Fruit fly (Drosophila melanogaster) whole organism, embryonic: ENCODE data around the gene arg.
A peak's percentile ranks its signal among the peaks of the same experiment; 100 is the strongest.

Source experiments
- Ada2b ChIP-seq: fragments of 200-800 bp; sonication (Bioruptor generic); IDR thresholded peaks from 2 replicates; pipeline ENCODE4 v1.3.6; 2022; ENCODE audit warnings: missing biosample characterization, missing genetic modification characterization
- Aef1 ChIP-seq: fragments of 200-800 bp; sonication (Bioruptor generic); IDR thresholded peaks from 3 replicates; pipeline ENCODE4 v1.3.6; 2022; ENCODE audit warnings: missing biosample characterization, missing genetic modification characterization
- CG10274 ChIP-seq: fragments of 200-800 bp; sonication (Bioruptor generic); optimal IDR thresholded peaks from 3 replicates; lab custom pipeline; 2017; ENCODE audit warnings: missing biosample characterization, mild to moderate bottlenecking, missing genetic modification characterization
- CG10543 ChIP-seq: fragments of 200-800 bp; sonication (Bioruptor generic); optimal IDR thresholded peaks from 3 replicates; lab custom pipeline; 2017; ENCODE audit warnings: missing biosample characterization, mild to moderate bottlenecking, missing genetic modification characterization, moderate library complexity
- CG12659 ChIP-seq: fragments of 200-800 bp; sonication (Bioruptor generic); optimal IDR thresholded peaks from 3 replicates; lab custom pipeline; 2017; ENCODE audit warnings: mild to moderate bottlenecking, missing biosample characterization, missing genetic modification reagents, missing genetic modification characterization
- CG13296 ChIP-seq: fragments of 200-800 bp; sonication (Bioruptor generic); optimal IDR thresholded peaks from 3 replicates; lab custom pipeline; 2018; ENCODE audit warnings: missing biosample characterization, mild to moderate bottlenecking, missing genetic modification characterization
- CG13775 ChIP-seq: fragments of 200-800 bp; sonication (Bioruptor generic); optimal IDR thresholded peaks from 3 replicates; lab custom pipeline; 2017; ENCODE audit warnings: missing biosample characterization, mild to moderate bottlenecking, missing genetic modification characterization
- CG14014 ChIP-seq: fragments of 200-800 bp; sonication (Bioruptor generic); IDR thresholded peaks from 2 replicates; pipeline ENCODE4 v1.3.6; 2022; ENCODE audit warnings: missing biosample characterization, missing genetic modification characterization
- CG1602 ChIP-seq: fragments of 200-800 bp; sonication (Bioruptor generic); optimal IDR thresholded peaks from 3 replicates; lab custom pipeline; 2016; ENCODE audit warnings: missing biosample characterization, missing genetic modification characterization
- CG16813 ChIP-seq: fragments of 200-800 bp; sonication (Bioruptor generic); IDR thresholded peaks from 3 replicates; pipeline ENCODE4 v1.3.6; 2022; ENCODE audit warnings: missing biosample characterization, missing genetic modification characterization; ENCODE audit not compliant: partially characterized antibody
- CG18262 ChIP-seq: fragments of 200-800 bp; optimal IDR thresholded peaks from 3 replicates; lab custom pipeline; 2019; ENCODE audit warnings: missing biosample characterization, mild to moderate bottlenecking, missing genetic modification characterization, moderate library complexity
- CG2889 ChIP-seq: fragments of 200-800 bp; sonication (Bioruptor generic); IDR thresholded peaks from 3 replicates; pipeline ENCODE4 v1.3.6; 2022; ENCODE audit warnings: missing biosample characterization, missing genetic modification characterization
- CG30020 ChIP-seq: fragments of 200-800 bp; optimal IDR thresholded peaks from 2 replicates; lab custom pipeline; 2019; ENCODE audit warnings: missing biosample characterization, mild to moderate bottlenecking, missing genetic modification characterization, moderate library complexity
- CG32772 ChIP-seq: fragments of 200-800 bp; sonication (Bioruptor generic); IDR thresholded peaks from 2 replicates; pipeline ENCODE4 v1.3.6; 2022; ENCODE audit warnings: missing biosample characterization, missing genetic modification characterization
- CG3838 ChIP-seq: fragments of 200-800 bp; sonication (Bioruptor generic); optimal IDR thresholded peaks from 3 replicates; lab custom pipeline; 2016; ENCODE audit warnings: missing biosample characterization, missing genetic modification characterization
- CG4617 ChIP-seq: fragments of 200-800 bp; sonication (Bioruptor generic); optimal IDR thresholded peaks from 3 replicates; lab custom pipeline; 2016; ENCODE audit warnings: missing biosample characterization, missing genetic modification characterization, borderline replicate concordance
- CG6689 ChIP-seq: fragments of 200-800 bp; sonication (Bioruptor generic); IDR thresholded peaks from 2 replicates; pipeline ENCODE4 v1.3.6; 2022; ENCODE audit warnings: missing biosample characterization, missing genetic modification characterization
- CG7839 ChIP-seq: fragments of 200-800 bp; sonication (Bioruptor generic); optimal IDR thresholded peaks from 3 replicates; lab custom pipeline; 2018; ENCODE audit warnings: missing biosample characterization, mild to moderate bottlenecking, missing genetic modification characterization, moderate library complexity
- Chrac-16 ChIP-seq: fragments of 200-800 bp; sonication (Bioruptor generic); optimal IDR thresholded peaks from 3 replicates; lab custom pipeline; 2016; ENCODE audit warnings: missing biosample characterization, missing genetic modification characterization
- Dip3 ChIP-seq: fragments of 200-800 bp; sonication (Bioruptor generic); optimal IDR thresholded peaks from 3 replicates; lab custom pipeline; 2016; ENCODE audit warnings: missing biosample characterization, missing genetic modification characterization
- Doc3 ChIP-seq: fragments of 200-800 bp; sonication (Bioruptor generic); IDR thresholded peaks from 3 replicates; pipeline ENCODE4 v1.3.6; 2022; ENCODE audit warnings: missing biosample characterization, missing genetic modification characterization; ENCODE audit not compliant: partially characterized antibody
- Dp ChIP-seq: fragments of 200-800 bp; sonication (Bioruptor generic); optimal IDR thresholded peaks from 2 replicates; lab custom pipeline; 2018; ENCODE audit warnings: missing biosample characterization, mild to moderate bottlenecking, missing genetic modification characterization, moderate library complexity
- Lpt ChIP-seq: fragments of >200 bp; optimal IDR thresholded peaks from 2 replicates; lab custom pipeline; 2018; ENCODE audit warnings: missing biosample characterization, missing genetic modification characterization
- Med ChIP-seq: fragments of 200-800 bp; sonication (Bioruptor generic); peaks from one replicate; lab custom pipeline; 2016; ENCODE audit warnings: missing biosample characterization, missing genetic modification characterization, mild to moderate bottlenecking, inconsistent platforms, moderate library complexity
- Mrtf ChIP-seq: fragments of 200-800 bp; sonication (Bioruptor generic); IDR thresholded peaks from 3 replicates; pipeline ENCODE4 v1.3.6; 2022; ENCODE audit warnings: missing biosample characterization, missing genetic modification characterization
- Opbp ChIP-seq: fragments of 200-800 bp; sonication (Bioruptor generic); IDR thresholded peaks from 3 replicates; pipeline ENCODE4 v1.3.6; 2022; ENCODE audit warnings: missing biosample characterization, missing genetic modification characterization; ENCODE audit not compliant: partially characterized antibody
- Sry-δ ChIP-seq: fragments of 200-800 bp; sonication (Bioruptor generic); optimal IDR thresholded peaks from 2 replicates; lab custom pipeline; 2016; ENCODE audit warnings: missing biosample characterization, missing genetic modification characterization
- Xrp1 ChIP-seq: fragments of 200-800 bp; sonication (Bioruptor generic); IDR thresholded peaks from 2 replicates; pipeline ENCODE4 v1.3.6; 2022; ENCODE audit warnings: missing biosample characterization, missing genetic modification characterization
- amos ChIP-seq: fragments of 200-800 bp; sonication (Bioruptor generic); IDR thresholded peaks from 2 replicates; pipeline ENCODE4 v1.3.6; 2022; ENCODE audit warnings: missing biosample characterization, missing genetic modification characterization; ENCODE audit not compliant: partially characterized antibody
- caup ChIP-seq: fragments of 200-800 bp; sonication (Bioruptor generic); optimal IDR thresholded peaks from 3 replicates; lab custom pipeline; 2017; ENCODE audit warnings: missing biosample characterization, mild to moderate bottlenecking, missing genetic modification characterization, moderate library complexity; ENCODE audit not compliant: severe bottlenecking
- crc ChIP-seq: fragments of 200-800 bp; sonication (Bioruptor generic); optimal IDR thresholded peaks from 2 replicates; lab custom pipeline; 2016; ENCODE audit warnings: missing biosample characterization, missing genetic modification characterization
- dpn ChIP-seq, 2 experiments: fragments of 200-800 bp; sonication (Bioruptor generic); optimal IDR thresholded peaks; 3 replicates each; lab custom pipeline; 2016; ENCODE audit warnings: missing biosample characterization in 2 of 2, missing genetic modification characterization in 2 of 2
- emc ChIP-seq: fragments of 200-800 bp; sonication (Bioruptor generic); optimal IDR thresholded peaks from 2 replicates; lab custom pipeline; 2016; ENCODE audit warnings: missing biosample characterization, missing genetic modification characterization
- esg ChIP-seq: fragments of 200-800 bp; sonication (Bioruptor generic); conservative IDR thresholded peaks from 2 replicates; pipeline ENCODE4 v1.3.6; 2022; ENCODE audit warnings: missing biosample characterization, missing genetic modification characterization
- hb ChIP-seq: fragments of 200-800 bp; sonication (Bioruptor generic); IDR thresholded peaks from 3 replicates; pipeline ENCODE4 v1.3.6; 2022; ENCODE audit warnings: missing biosample characterization, missing genetic modification characterization; ENCODE audit not compliant: partially characterized antibody
- hkb ChIP-seq, 2 experiments: fragments of 200-800 bp in 1 of 2; fragments of >200 bp in 1 of 2; sonication (Bioruptor generic) in 1 of 2; IDR thresholded peaks in 1 of 2; optimal IDR thresholded peaks in 1 of 2; 2 replicates each; pipeline versions ENCODE4 v1.3.6 to Lab custom; 2017 to 2022; ENCODE audit warnings: missing biosample characterization in 1 of 2, missing genetic modification characterization in 1 of 2
- lilli ChIP-seq: fragments of 200-800 bp; sonication (Bioruptor generic); optimal IDR thresholded peaks from 3 replicates; lab custom pipeline; 2016; ENCODE audit warnings: missing biosample characterization, missing genetic modification characterization
- nmo ChIP-seq: fragments of 200-800 bp; sonication (Bioruptor generic); optimal IDR thresholded peaks from 2 replicates; lab custom pipeline; 2018; ENCODE audit warnings: missing biosample characterization, mild to moderate bottlenecking, missing genetic modification characterization, moderate library complexity
- prd ChIP-seq, 3 experiments: fragments of >200 bp in 2 of 3; fragments of 200-800 bp in 1 of 3; sonication (Bioruptor generic) in 1 of 3; optimal IDR thresholded peaks in 2 of 3; IDR thresholded peaks in 1 of 3; 2 replicates in 2 of 3; 3 replicates in 1 of 3; pipeline versions ENCODE4 v1.3.6 to Lab custom; 2017 to 2022; ENCODE audit warnings: missing biosample characterization in 1 of 3, missing genetic modification characterization in 1 of 3
- row ChIP-seq: fragments of 200-800 bp; sonication (Bioruptor generic); IDR thresholded peaks from 3 replicates; pipeline ENCODE4 v1.3.6; 2022; ENCODE audit warnings: missing biosample characterization, missing genetic modification characterization
- slbo ChIP-seq: fragments of 200-800 bp; sonication (Bioruptor generic); IDR thresholded peaks from 2 replicates; pipeline ENCODE4 v1.3.6; 2022; ENCODE audit warnings: missing biosample characterization, missing genetic modification characterization
- sna ChIP-seq: fragments of 200-800 bp; sonication (Bioruptor generic); IDR thresholded peaks from 2 replicates; pipeline ENCODE4 v1.3.6; 2022; ENCODE audit warnings: missing biosample characterization, missing genetic modification characterization; ENCODE audit not compliant: partially characterized antibody
- sob ChIP-seq: fragments of 200-800 bp; sonication (Bioruptor generic); IDR thresholded peaks from 2 replicates; pipeline ENCODE4 v1.3.6; 2022; ENCODE audit warnings: missing biosample characterization, missing genetic modification characterization
- twi ChIP-seq: fragments of 200-800 bp; optimal IDR thresholded peaks from 2 replicates; lab custom pipeline; 2019; ENCODE audit warnings: missing biosample characterization, mild to moderate bottlenecking, missing genetic modification characterization, moderate library complexity
- unpg ChIP-seq: fragments of 200-800 bp; sonication (Bioruptor generic); optimal IDR thresholded peaks from 3 replicates; lab custom pipeline; 2018; ENCODE audit warnings: missing biosample characterization, mild to moderate bottlenecking, missing genetic modification characterization, moderate library complexity
- zfh2 ChIP-seq: fragments of 200-800 bp; sonication (Bioruptor generic); optimal IDR thresholded peaks from 2 replicates; lab custom pipeline; 2016; ENCODE audit warnings: missing biosample characterization, missing genetic modification characterization

The arg gene

dm6 chrX:476230-477143, 32.7 kb upstream of the arg start, which contains the start of the genes ebo and CG13373 (continued):
- TF ChIP-seq Dp (GFP tag; lab: Kevin White, UChicago) (peak; percentile 68), CG32772 (GFP tag; lab: Robert Waterston, UW) (no peak), CG1602 (peak; percentile 31), CG12659 (GFP tag; lab: Kevin White, UChicago) (peak; percentile 3), Med (GFP tag; lab: Kevin White, UChicago) (peak; percentile 81), esg (no peak), hkb (optimal IDR thresholded peaks at IDR 0.05; lab: Kevin White, UChicago) (no peak), hkb (GFP tag; IDR thresholded peaks at IDR 0.05; lab: Robert Waterston, UW) (peak; percentile 45; the same call in 1 of the 2 replicates), CG6689 (GFP tag; lab: Robert Waterston, UW) (peak; percentile 48), CG2889 (GFP tag; lab: Robert Waterston, UW) (no peak), Lpt (GFP tag; lab: Kevin White, UChicago) (no peak), CG13775 (GFP tag; lab: Kevin White, UChicago) (peak; percentile 16), unpg (peak; percentile 56), CG18262 (tag; lab: Kevin White, UChicago) (peak; percentile 46), slbo (GFP tag; lab: Robert Waterston, UW) (peak; percentile 61), Mrtf (GFP tag; lab: Robert Waterston, UW) (no peak), CG13296 (GFP tag; lab: Kevin White, UChicago) (peak; percentile 17), Sry-δ (GFP tag; lab: Kevin White, UChicago) (peak; percentile 76), CG4617 (GFP tag; lab: Kevin White, UChicago) (peak; percentile 71), Opbp (GFP tag; lab: Robert Waterston, UW) (peak; percentile 63; the same call in 2 of the 3 replicates), CG30020 (tag; lab: Kevin White, UChicago) (peak; percentile 21), Doc3 (GFP tag; lab: Robert Waterston, UW) (0 out of 3 replicates have a peak, but pooled peaks have one; percentile 43), zfh2 (GFP tag; lab: Kevin White, UChicago) (peak; percentile 32), Dip3 (GFP tag; lab: Kevin White, UChicago) (peak; percentile 23), Xrp1 (peak; percentile 30; the same call in 1 of the 2 replicates), lilli (GFP tag; lab: Kevin White, UChicago) (peak; percentile 29), sob (GFP tag; lab: Robert Waterston, UW) (0 out of 2 replicates have a peak, but pooled peaks have one; percentile 43), CG10543 (no peak), dpn (GFP tag; optimal IDR thresholded peaks at IDR 0.05; lab: Kevin White, UChicago) (peak; percentile 4 to 6), row (GFP tag; lab: Robert Waterston, UW) (peak; percentile 65), Ada2b (GFP tag; lab: Robert Waterston, UW) (peak; percentile 39), nmo (GFP tag; lab: Kevin White, UChicago) (peak; percentile 35), CG7839 (no peak), caup (GFP tag; lab: Kevin White, UChicago) (peak; percentile 16), Aef1 (GFP tag; lab: Robert Waterston, UW) (no peak), CG14014 (GFP tag; lab: Robert Waterston, UW) (no peak), CG10274 (GFP tag; lab: Kevin White, UChicago) (no peak), twi (tag; lab: Kevin White, UChicago) (no peak), hb (GFP tag; lab: Robert Waterston, UW) (no peak), CG3838 (GFP tag; lab: Kevin White, UChicago) (no peak), crc (GFP tag; lab: Kevin White, UChicago) (no peak), prd (optimal IDR thresholded peaks at IDR 0.05; lab: Kevin White, UChicago) (no peak), prd (GFP tag; IDR thresholded peaks at IDR 0.05; lab: Robert Waterston, UW) (peak; percentile 24; the same call in 2 of the 3 replicates), sna (GFP tag; lab: Robert Waterston, UW) (0 out of 2 replicates have a peak, but pooled peaks have one; percentile 11), emc (GFP tag; lab: Kevin White, UChicago) (no peak), amos (peak; percentile 65), CG16813 (GFP tag; lab: Robert Waterston, UW) (peak; percentile 59; the same call in 2 of the 3 replicates), Chrac-16 (GFP tag; lab: Kevin White, UChicago) (no peak)
